Worm (Caenorhabditis elegans) whole organism, L4 larva: ENCODE results near the gene EGAP2.1.

Experiments used
- ama-1 ChIP-seq: fragments of 150-350 bp; optimal IDR thresholded peaks from 2 replicates; lab custom pipeline; 2014; ENCODE audit warnings: inconsistent platforms, mixed read lengths
- arid-1 ChIP-seq: fragments of 200-800 bp; sonication (Bioruptor generic); conservative IDR thresholded peaks from 2 replicates; pipeline ENCODE4 v1.3.6; 2022; ENCODE audit warnings: missing genetic modification reagents, missing genetic modification characterization, missing compliant biosample characterization
- ceh-82 ChIP-seq: sonication (generic microtip); optimal IDR thresholded peaks from 2 replicates; lab custom pipeline; 2017; ENCODE audit warnings: missing biosample characterization, missing genetic modification characterization
- ces-1 ChIP-seq: fragments of 150-350 bp; sonication (generic microtip); optimal IDR thresholded peaks from 4 replicates; lab custom pipeline; 2014; ENCODE audit warnings: missing biosample characterization, missing genetic modification reagents, missing genetic modification characterization
- lin-15B ChIP-seq: fragments of 150-350 bp; sonication (generic microtip); optimal IDR thresholded peaks from 3 replicates; lab custom pipeline; 2014; ENCODE audit warnings: missing biosample characterization, missing genetic modification characterization
- lin-39 ChIP-seq: fragments of 150-350 bp; optimal IDR thresholded peaks from 2 replicates; lab custom pipeline; 2014; ENCODE audit warnings: missing biosample characterization, missing genetic modification reagents, missing genetic modification characterization
- lir-3 ChIP-seq: sonication (generic microtip); optimal IDR thresholded peaks from 2 replicates; lab custom pipeline; 2016; ENCODE audit warnings: mild to moderate bottlenecking, missing genetic modification characterization, missing compliant biosample characterization
- lsy-2 ChIP-seq, 2 experiments: fragments of 150-350 bp in 1 of 2; sonication (generic microtip) in 1 of 2; optimal IDR thresholded peaks; 2 replicates each; lab custom pipeline; 2014 to 2017; ENCODE audit warnings: missing biosample characterization in 2 of 2, missing genetic modification characterization in 2 of 2
- nhr-77 ChIP-seq: fragments of 150-350 bp; optimal IDR thresholded peaks from 2 replicates; lab custom pipeline; 2014; ENCODE audit warnings: missing biosample characterization, missing genetic modification characterization
- snpc-4 ChIP-seq: fragments of 150-350 bp; optimal IDR thresholded peaks from 2 replicates; lab custom pipeline; 2014; ENCODE audit warnings: missing biosample characterization, missing genetic modification characterization
- unc-62 ChIP-seq, 3 experiments: fragments of 150-350 bp in 1 of 3; sonication (generic microtip); optimal IDR thresholded peaks in 2 of 3; peaks in 1 of 3; 1 replicate in 1 of 3; 2 replicates in 2 of 3; lab custom pipeline; 2014 to 2017; ENCODE audit warnings: missing biosample characterization in 3 of 3, missing genetic modification characterization in 3 of 3, missing genetic modification reagents in 3 of 3, missing genotype in 1 of 3
- zag-1 ChIP-seq: fragments of 150-350 bp; optimal IDR thresholded peaks from 2 replicates; lab custom pipeline; 2014; ENCODE audit warnings: missing biosample characterization, missing genetic modification characterization

ce11 chrII:5241560-5241959, 10.3 kb downstream of the EGAP2.1 start, which contains the start of gene T16D1.1:
- TF ChIP-seq lin-15B (tag; lab: Kevin White, UChicago) (no peak), zag-1 (tag; lab: Kevin White, UChicago) (no peak), lin-39 (no peak), lir-3 (tag; lab: Kevin White, UChicago) (no peak), ceh-82 (tag; lab: Kevin White, UChicago) (no peak), unc-62 (GFP tag; optimal IDR thresholded peaks at IDR 0.05 in 1 of 2; lab: Kevin White, UChicago) (no peak), unc-62 (tag; optimal IDR thresholded peaks at IDR 0.05; lab: Kevin White, UChicago) (no peak), arid-1 (no peak), lsy-2 (tag; optimal IDR thresholded peaks at IDR 0.05; lab: Kevin White, UChicago) (no peak), ama-1 (lab: Kevin White, UChicago) (no peak), nhr-77 (no peak), ces-1 (no peak), snpc-4 (tag; lab: Kevin White, UChicago) (no peak)
